Worm (Caenorhabditis elegans) whole organism, L4 larva: ENCODE results near the gene F39F10.2.

Source experiments
- D1046.2 ChIP-seq: fragments of 200-800 bp; sonication (Bioruptor generic); IDR thresholded peaks from 2 replicates; pipeline ENCODE4 v1.3.6; 2022; ENCODE audit warnings: missing genetic modification characterization, missing compliant biosample characterization
- F26F4.8 ChIP-seq: fragments of 200-800 bp; sonication (Bioruptor generic); conservative IDR thresholded peaks from 2 replicates; pipeline ENCODE4 v1.3.6; 2022; ENCODE audit warnings: missing genetic modification characterization, missing compliant biosample characterization
- F37D6.2 ChIP-seq: sonication (generic microtip); optimal IDR thresholded peaks from 2 replicates; lab custom pipeline; 2016; ENCODE audit warnings: mild to moderate bottlenecking, missing genetic modification characterization, missing compliant biosample characterization
- F44E2.7 ChIP-seq: fragments of 200-800 bp; sonication (Bioruptor generic); IDR thresholded peaks from 2 replicates; pipeline ENCODE4 v2.1.2; 2022; ENCODE audit warnings: missing genetic modification characterization, missing compliant biosample characterization
- F49E8.2 ChIP-seq: sonication (generic microtip); optimal IDR thresholded peaks from 2 replicates; lab custom pipeline; 2016; ENCODE audit warnings: missing compliant biosample characterization, mild to moderate bottlenecking, missing genetic modification characterization, borderline replicate concordance
- T26A8.4 ChIP-seq: fragments of 200-800 bp; sonication (Bioruptor generic); IDR thresholded peaks from 2 replicates; pipeline ENCODE4 v1.3.6; 2022; ENCODE audit warnings: missing genetic modification characterization, missing compliant biosample characterization
- ZK546.5 ChIP-seq, 2 experiments: sonication (generic microtip); optimal IDR thresholded peaks; 2 replicates each; lab custom pipeline; 2017; ENCODE audit warnings: missing biosample characterization in 2 of 2, missing genetic modification characterization in 2 of 2
- arid-1 ChIP-seq: fragments of 200-800 bp; sonication (Bioruptor generic); conservative IDR thresholded peaks from 2 replicates; pipeline ENCODE4 v1.3.6; 2022; ENCODE audit warnings: missing genetic modification reagents, missing genetic modification characterization, missing compliant biosample characterization
- attf-4 ChIP-seq: sonication (generic microtip); optimal IDR thresholded peaks from 3 replicates; lab custom pipeline; 2017; ENCODE audit warnings: missing biosample characterization, missing genetic modification characterization
- ceh-32 ChIP-seq: sonication (generic microtip); optimal IDR thresholded peaks from 2 replicates; lab custom pipeline; 2016; ENCODE audit warnings: mild to moderate bottlenecking, missing genetic modification characterization, missing compliant biosample characterization; ENCODE audit not compliant: poor library complexity
- ces-1 ChIP-seq: fragments of 150-350 bp; sonication (generic microtip); optimal IDR thresholded peaks from 4 replicates; lab custom pipeline; 2014; ENCODE audit warnings: missing biosample characterization, missing genetic modification reagents, missing genetic modification characterization
- cey-2 ChIP-seq: sonication (generic microtip); optimal IDR thresholded peaks from 3 replicates; lab custom pipeline; 2017; ENCODE audit warnings: missing genetic modification characterization, mild to moderate bottlenecking, missing compliant biosample characterization, antibody characterized with exemption, borderline replicate concordance; ENCODE audit not compliant: insufficient read depth
- daf-16 ChIP-seq, 3 experiments: sonication (generic microtip); optimal IDR thresholded peaks; 2 replicates each; lab custom pipeline; 2016 to 2017; ENCODE audit warnings: missing genetic modification characterization in 3 of 3, missing genetic modification reagents in 3 of 3, mild to moderate bottlenecking in 2 of 3, missing compliant biosample characterization in 2 of 3, missing biosample characterization in 1 of 3, moderate library complexity in 1 of 3
- daf-8 ChIP-seq: fragments of 200-800 bp; sonication (Bioruptor generic); IDR thresholded peaks from 2 replicates; pipeline ENCODE4 v1.3.6; 2022; ENCODE audit warnings: missing genetic modification characterization, missing compliant biosample characterization
- dmd-6 ChIP-seq: fragments of 200-800 bp; sonication (Bioruptor generic); IDR thresholded peaks from 2 replicates; pipeline ENCODE4 v1.3.6; 2022; ENCODE audit warnings: missing genetic modification reagents, missing genetic modification characterization, missing compliant biosample characterization
- dmd-8 ChIP-seq: fragments of 200-800 bp; sonication (Bioruptor generic); IDR thresholded peaks from 2 replicates; pipeline ENCODE4 v1.3.6; 2022; ENCODE audit warnings: missing genetic modification characterization, missing compliant biosample characterization
- dpl-1 ChIP-seq: fragments of 150-350 bp; optimal IDR thresholded peaks from 2 replicates; lab custom pipeline; 2014; ENCODE audit warnings: missing biosample characterization, missing genetic modification reagents, missing genetic modification characterization
- dve-1 ChIP-seq: sonication (generic microtip); optimal IDR thresholded peaks from 2 replicates; lab custom pipeline; 2017; ENCODE audit warnings: antibody characterized with exemption, mild to moderate bottlenecking, missing genetic modification characterization, missing compliant biosample characterization; ENCODE audit not compliant: insufficient read depth
- egl-27 ChIP-seq: sonication (generic microtip); optimal IDR thresholded peaks from 3 replicates; lab custom pipeline; 2017; ENCODE audit warnings: missing biosample characterization, missing genetic modification reagents, missing genetic modification characterization
- hif-1 ChIP-seq, 2 experiments: sonication (generic microtip); optimal IDR thresholded peaks; 2 replicates each; lab custom pipeline; 2016 to 2017; ENCODE audit warnings: missing compliant biosample characterization in 2 of 2, missing genetic modification characterization in 2 of 2, missing genetic modification reagents in 2 of 2, missing genotype in 2 of 2, mild to moderate bottlenecking in 1 of 2
- hlh-30 ChIP-seq: sonication (generic microtip); optimal IDR thresholded peaks from 2 replicates; lab custom pipeline; 2017; ENCODE audit warnings: antibody characterized with exemption, mild to moderate bottlenecking, missing genetic modification characterization, missing compliant biosample characterization; ENCODE audit not compliant: insufficient read depth
- hmg-1.1 ChIP-seq: fragments of 200-800 bp; sonication (Bioruptor generic); IDR thresholded peaks from 2 replicates; pipeline ENCODE4 v1.3.6; 2022; ENCODE audit warnings: missing genetic modification reagents, missing genetic modification characterization, missing compliant biosample characterization
- lim-7 ChIP-seq: fragments of 200-800 bp; sonication (Bioruptor generic); IDR thresholded peaks from 2 replicates; pipeline ENCODE4 v1.3.6; 2022; ENCODE audit warnings: missing genetic modification characterization, missing compliant biosample characterization
- lin-1 ChIP-seq: fragments of 200-800 bp; sonication (Bioruptor generic); IDR thresholded peaks from 2 replicates; pipeline ENCODE4 v1.3.6; 2022; ENCODE audit warnings: missing genetic modification reagents, missing genetic modification characterization, missing compliant biosample characterization
- madf-9 ChIP-seq: fragments of 200-800 bp; sonication (Bioruptor generic); conservative IDR thresholded peaks from 2 replicates; pipeline ENCODE4 v1.3.6; 2022; ENCODE audit warnings: missing genetic modification reagents, missing genetic modification characterization, missing compliant biosample characterization
- mdl-1 ChIP-seq, 2 experiments: fragments of 150-350 bp in 1 of 2; sonication (generic microtip) in 1 of 2; optimal IDR thresholded peaks; 2 replicates each; lab custom pipeline; 2014 to 2017; ENCODE audit warnings: missing biosample characterization in 2 of 2, missing genetic modification characterization in 2 of 2
- mdt-29 ChIP-seq: fragments of 200-800 bp; sonication (Bioruptor generic); IDR thresholded peaks from 2 replicates; pipeline ENCODE4 v1.3.6; 2022; ENCODE audit warnings: missing genetic modification reagents, missing genetic modification characterization, missing compliant biosample characterization
- mep-1 ChIP-seq: fragments of 150-350 bp; sonication (generic microtip); optimal IDR thresholded peaks from 3 replicates; lab custom pipeline; 2014; ENCODE audit warnings: missing biosample characterization, missing genetic modification characterization
- mes-2 ChIP-seq: sonication (generic microtip); optimal IDR thresholded peaks from 2 replicates; lab custom pipeline; 2016; ENCODE audit warnings: missing genotype, mild to moderate bottlenecking, missing genetic modification characterization, missing compliant biosample characterization; ENCODE audit not compliant: poor library complexity, severe bottlenecking
- nhr-102 ChIP-seq: sonication (generic microtip); optimal IDR thresholded peaks from 2 replicates; lab custom pipeline; 2016; ENCODE audit warnings: mild to moderate bottlenecking, missing genetic modification characterization, moderate library complexity, missing compliant biosample characterization
- nhr-25 ChIP-seq: sonication (generic microtip); optimal IDR thresholded peaks from 2 replicates; lab custom pipeline; 2017; ENCODE audit warnings: missing genetic modification characterization, mild to moderate bottlenecking, missing compliant biosample characterization, antibody characterized with exemption, moderate library complexity, borderline replicate concordance; ENCODE audit not compliant: insufficient read depth
- nhr-41 ChIP-seq: fragments of 200-800 bp; sonication (Bioruptor generic); IDR thresholded peaks from 2 replicates; pipeline ENCODE4 v1.3.6; 2022; ENCODE audit warnings: missing genetic modification reagents, missing genetic modification characterization, missing compliant biosample characterization
- nhr-42 ChIP-seq: fragments of 200-800 bp; sonication (Bioruptor generic); IDR thresholded peaks from 2 replicates; pipeline ENCODE4 v1.3.6; 2022; ENCODE audit warnings: missing genetic modification characterization, missing compliant biosample characterization
- nhr-48 ChIP-seq: sonication (generic microtip); optimal IDR thresholded peaks from 2 replicates; lab custom pipeline; 2016; ENCODE audit warnings: mild to moderate bottlenecking, missing genetic modification characterization, missing compliant biosample characterization
- nhr-6 ChIP-seq: fragments of 150-350 bp; optimal IDR thresholded peaks from 2 replicates; lab custom pipeline; 2014; ENCODE audit warnings: missing biosample characterization, missing genetic modification characterization
- nhr-76 ChIP-seq: fragments of 150-350 bp; optimal IDR thresholded peaks from 2 replicates; lab custom pipeline; 2014; ENCODE audit warnings: missing biosample characterization, missing genetic modification characterization
- nhr-77 ChIP-seq: fragments of 150-350 bp; optimal IDR thresholded peaks from 2 replicates; lab custom pipeline; 2014; ENCODE audit warnings: missing biosample characterization, missing genetic modification characterization
- php-3 ChIP-seq: fragments of 200-800 bp; sonication (Bioruptor generic); IDR thresholded peaks from 2 replicates; pipeline ENCODE4 v1.3.6; 2022; ENCODE audit warnings: missing genetic modification reagents, missing genetic modification characterization, missing compliant biosample characterization
- rbr-2 ChIP-seq: sonication (generic microtip); optimal IDR thresholded peaks from 2 replicates; lab custom pipeline; 2016; ENCODE audit warnings: missing genotype, missing genetic modification characterization, missing compliant biosample characterization
- saeg-2 ChIP-seq: fragments of 200-800 bp; sonication (Bioruptor generic); IDR thresholded peaks from 2 replicates; pipeline ENCODE4 v1.3.6; 2022; ENCODE audit warnings: missing genetic modification reagents, missing genetic modification characterization, missing compliant biosample characterization
- sdz-12 ChIP-seq: fragments of 200-800 bp; sonication (Bioruptor generic); optimal IDR thresholded peaks from 2 replicates; lab custom pipeline; 2018; ENCODE audit warnings: mild to moderate bottlenecking, missing genetic modification characterization, missing compliant biosample characterization
- set-16 ChIP-seq: fragments of 200-800 bp; sonication (Bioruptor generic); IDR thresholded peaks from 2 replicates; pipeline ENCODE4 v1.3.6; 2022; ENCODE audit warnings: missing genetic modification reagents, missing genetic modification characterization, missing compliant biosample characterization
- skn-1 ChIP-seq: fragments of 150-350 bp; optimal IDR thresholded peaks from 2 replicates; lab custom pipeline; 2014; ENCODE audit warnings: missing biosample characterization, missing genetic modification characterization
- spr-1 ChIP-seq: sonication (generic microtip); optimal IDR thresholded peaks from 2 replicates; lab custom pipeline; 2016; ENCODE audit warnings: mild to moderate bottlenecking, missing genetic modification characterization, missing compliant biosample characterization
- spr-3 ChIP-seq: fragments of 200-800 bp; sonication (Bioruptor generic); optimal IDR thresholded peaks from 2 replicates; lab custom pipeline; 2018; ENCODE audit warnings: mild to moderate bottlenecking, missing genetic modification characterization, missing compliant biosample characterization
- tag-97 ChIP-seq: fragments of 200-800 bp; sonication (Bioruptor generic); IDR thresholded peaks from 2 replicates; pipeline ENCODE4 v1.3.6; 2022; ENCODE audit warnings: missing genetic modification characterization, missing compliant biosample characterization
- tra-1 ChIP-seq: fragments of 200-800 bp; sonication (Bioruptor generic); IDR thresholded peaks from 2 replicates; pipeline ENCODE4 v1.3.6; 2022; ENCODE audit warnings: missing genetic modification reagents, missing genetic modification characterization, missing compliant biosample characterization
- zfp-2 ChIP-seq: sonication (generic microtip); optimal IDR thresholded peaks from 2 replicates; lab custom pipeline; 2016; ENCODE audit warnings: mild to moderate bottlenecking, missing genetic modification characterization, missing compliant biosample characterization
- zip-11 ChIP-seq: fragments of 200-800 bp; sonication (Bioruptor generic); IDR thresholded peaks from 2 replicates; pipeline ENCODE4 v1.3.6; 2022; ENCODE audit warnings: missing genetic modification characterization, missing compliant biosample characterization

The F39F10.2 gene

DNA sequence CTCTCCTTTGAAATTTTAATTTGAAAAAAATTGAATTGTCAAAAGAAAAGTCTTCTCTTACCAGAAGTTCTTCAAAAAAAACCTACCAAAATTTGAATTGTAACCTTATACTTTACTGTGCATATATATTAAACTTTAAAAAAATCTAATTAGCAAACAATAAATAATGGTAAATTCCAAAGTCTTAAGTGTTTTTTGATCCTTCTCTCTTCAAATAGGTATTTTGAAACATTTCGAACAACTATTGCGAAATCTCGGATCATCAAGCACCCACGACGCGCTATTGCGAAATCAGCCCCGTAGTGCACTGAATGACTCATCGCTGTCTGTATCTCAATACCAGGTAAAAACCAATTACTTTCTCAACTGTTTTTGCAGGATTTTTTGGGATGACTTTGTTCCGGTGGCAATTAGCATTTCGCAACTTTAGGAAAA, 36.0 kb downstream of the F39F10.2 start (continued):
- TF ChIP-seq dmd-6 (GFP tag; lab: Robert Waterston, UW), result peak; percentile 45
- peak; percentile 71 for TF ChIP-seq dve-1 (tag; lab: Kevin White, UChicago)
- TF ChIP-seq nhr-6 (tag; lab: Kevin White, UChicago), result peak; percentile 51
- peak; percentile 80 for TF ChIP-seq mes-2
- no peak for TF ChIP-seq skn-1 (tag; lab: Kevin White, UChicago)
- peak in 1 of 2 experiments; percentile 42 for TF ChIP-seq ZK546.5 (tag; optimal IDR thresholded peaks at IDR 0.05; lab: Kevin White, UChicago)
- TF ChIP-seq hmg-1.1 (GFP tag; lab: Robert Waterston, UW), result peak; percentile 48
- TF ChIP-seq ces-1 (GFP tag; lab: Kevin White, UChicago), result no peak
- TF ChIP-seq saeg-2 (GFP tag; lab: Robert Waterston, UW), result peak; percentile 58; the same call in 1 of the 2 replicates
- TF ChIP-seq ceh-32 (tag; lab: Kevin White, UChicago), result no peak
- peak; percentile 78 for TF ChIP-seq T26A8.4 (GFP tag; lab: Robert Waterston, UW)
- TF ChIP-seq F37D6.2 (tag; lab: Kevin White, UChicago), result no peak
- peak; percentile 83 for TF ChIP-seq nhr-42
- 0 out of 2 replicates have a peak, but pooled peaks have one; percentile 61 for TF ChIP-seq tra-1 (GFP tag; lab: Robert Waterston, UW)
- TF ChIP-seq nhr-102, result peak; percentile 34
- TF ChIP-seq mdt-29, result peak; percentile 81
- TF ChIP-seq tag-97 (GFP tag; lab: Robert Waterston, UW), result 0 out of 2 replicates have a peak, but pooled peaks have one; percentile 67
- peak in 1 of 2 experiments; percentile 84 for TF ChIP-seq hif-1 (tag; optimal IDR thresholded peaks at IDR 0.05; lab: Kevin White, UChicago)
- no peak for TF ChIP-seq spr-1
- TF ChIP-seq rbr-2 (tag; lab: Kevin White, UChicago), result no peak
- TF ChIP-seq nhr-76 (tag; lab: Kevin White, UChicago), result no peak
- TF ChIP-seq set-16 (GFP tag; lab: Robert Waterston, UW), result no peak
- TF ChIP-seq madf-9 (GFP tag; lab: Robert Waterston, UW), result peak; percentile 77
- no peak for TF ChIP-seq sdz-12 (GFP tag; lab: Kevin White, UChicago)
- TF ChIP-seq attf-4 (tag; lab: Kevin White, UChicago), result peak; percentile 11
- peak; percentile 94 for TF ChIP-seq nhr-77 (tag; lab: Kevin White, UChicago)
- no peak for TF ChIP-seq nhr-25
- no peak for TF ChIP-seq daf-8 (GFP tag; lab: Robert Waterston, UW)
- TF ChIP-seq hlh-30 (tag; lab: Kevin White, UChicago), result peak; percentile 39
- TF ChIP-seq dmd-8 (GFP tag; lab: Robert Waterston, UW), result no peak
- no peak for TF ChIP-seq spr-3
- TF ChIP-seq F44E2.7, result peak; percentile 80; the same call in 1 of the 2 replicates
- no peak for TF ChIP-seq daf-16 (GFP tag; optimal IDR thresholded peaks at IDR 0.05; lab: Kevin White, UChicago)
- TF ChIP-seq daf-16 (tag; optimal IDR thresholded peaks at IDR 0.05; lab: Kevin White, UChicago), result peak; percentile 12
- peak in 1 of 2 experiments; percentile 11 for TF ChIP-seq mdl-1 (tag; optimal IDR thresholded peaks at IDR 0.05; lab: Kevin White, UChicago)
- no peak for TF ChIP-seq cey-2 (tag; lab: Kevin White, UChicago)
- peak; percentile 76 for TF ChIP-seq nhr-41 (GFP tag; lab: Robert Waterston, UW)
- no peak for TF ChIP-seq dpl-1 (GFP tag; lab: Kevin White, UChicago)
- no peak for TF ChIP-seq F49E8.2
- TF ChIP-seq arid-1 (GFP tag; lab: Robert Waterston, UW), result peak; percentile 84
- peak; percentile 78 for TF ChIP-seq mep-1 (tag; lab: Kevin White, UChicago)
- no peak for TF ChIP-seq egl-27 (tag; lab: Kevin White, UChicago)
- peak; percentile 8 for TF ChIP-seq nhr-48 (tag; lab: Kevin White, UChicago)
- TF ChIP-seq zip-11, result peak; percentile 44; the same call in 1 of the 2 replicates
- TF ChIP-seq zfp-2 (tag; lab: Kevin White, UChicago), result no peak
- peak; percentile 95 for TF ChIP-seq lim-7 (GFP tag; lab: Robert Waterston, UW)
- TF ChIP-seq php-3 (GFP tag; lab: Robert Waterston, UW), result peak; percentile 76
- TF ChIP-seq D1046.2 (GFP tag; lab: Robert Waterston, UW), result peak; percentile 73; the same call in 1 of the 2 replicates
- TF ChIP-seq F26F4.8 (GFP tag; lab: Robert Waterston, UW), result no peak
- peak; percentile 86 for TF ChIP-seq lin-1
